Fruit fly (Drosophila melanogaster) whole organism, embryonic: Measurements from ENCODE around the gene Sem1.

Experiments used
- Dip3 ChIP-seq: fragments of 200-800 bp; sonication (Bioruptor generic); optimal IDR thresholded peaks from 3 replicates; lab custom pipeline; 2016; ENCODE audit warnings: missing biosample characterization, missing genetic modification characterization
- HLHmδ ChIP-seq: fragments of 200-800 bp; sonication (Bioruptor generic); optimal IDR thresholded peaks from 2 replicates; lab custom pipeline; 2018; ENCODE audit warnings: missing biosample characterization, mild to moderate bottlenecking, missing genetic modification characterization, moderate library complexity

DNA sequence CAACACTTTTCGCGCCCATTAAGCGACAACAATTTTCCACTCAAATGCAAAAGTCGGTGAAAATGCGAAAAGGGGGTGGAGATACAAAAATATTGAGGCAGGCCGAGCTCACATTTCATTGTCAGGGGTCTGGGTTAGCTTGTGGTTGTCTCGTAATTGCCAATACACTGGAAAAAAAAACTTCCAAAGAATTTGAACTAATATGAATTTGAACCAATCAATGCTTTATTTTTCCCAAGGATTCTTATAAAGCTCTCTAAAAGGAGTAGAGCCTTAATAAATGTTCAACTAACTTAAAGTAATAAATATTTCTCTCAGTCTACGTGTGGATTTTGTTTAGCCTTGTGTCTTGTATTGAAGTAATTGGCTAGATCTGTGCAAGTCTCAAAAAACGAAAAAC, 9.2 kb downstream of the Sem1 start:
- TF ChIP-seq HLHmδ: no peak
- TF ChIP-seq Dip3 (GFP tag; lab: Kevin White, UChicago): no peak
